Worm (Caenorhabditis elegans): ENCODE measurements around the gene R09A8.9.

The R09A8.9 gene

DNA sequence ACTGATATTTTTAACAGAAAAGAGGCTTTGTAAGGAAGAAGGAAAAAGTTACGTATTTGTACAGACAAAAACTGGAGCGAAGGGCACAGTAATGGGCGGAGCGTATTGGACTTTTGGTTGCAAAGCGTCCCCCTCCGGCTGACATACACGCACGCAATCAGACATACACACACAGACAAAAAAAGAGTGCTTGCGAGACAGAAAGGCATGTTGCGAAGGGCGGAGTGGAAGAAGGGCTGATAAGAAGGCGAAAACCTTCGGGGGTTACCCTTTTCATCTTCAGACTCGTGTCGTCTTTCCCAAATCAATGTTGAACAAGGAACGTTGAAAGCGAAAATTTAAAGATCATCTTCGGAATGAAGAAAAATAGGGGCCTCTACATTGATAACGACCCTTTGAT is 26.8 kb downstream of the R09A8.9 start (continued):
- TF ChIP-seq lin-39 (tag; optimal IDR thresholded peaks at IDR 0.05) = no peak
- no peak for TF ChIP-seq sdz-12 (GFP tag; optimal IDR thresholded peaks at IDR 0.05)
- TF ChIP-seq mxl-3 (GFP tag; optimal IDR thresholded peaks at IDR 0.05) = peak; percentile 88
- no peak for TF ChIP-seq ceh-32 (tag; optimal IDR thresholded peaks at IDR 0.05; ENCODE audit: poor library complexity)
- no peak for TF ChIP-seq zfp-3 (GFP tag; conservative IDR thresholded peaks at IDR 0.05)
- no peak for TF ChIP-seq fos-1 (tag; optimal IDR thresholded peaks at IDR 0.05)
- TF ChIP-seq hlh-30 (tag; optimal IDR thresholded peaks at IDR 0.05; ENCODE audit: insufficient read depth) = peak; percentile 72
- no peak for TF ChIP-seq egl-27 (tag; optimal IDR thresholded peaks at IDR 0.05)
- peak; percentile 35 for TF ChIP-seq nhr-102 (tag; optimal IDR thresholded peaks at IDR 0.05)
- TF ChIP-seq snpc-1.2 (GFP tag; IDR thresholded peaks at IDR 0.05) = 0 out of 2 replicates have a peak, but pooled peaks have one; percentile 12
- TF ChIP-seq nhr-111 (GFP tag; optimal IDR thresholded peaks at IDR 0.05) = no peak
- no peak for TF ChIP-seq skn-1 (tag; optimal IDR thresholded peaks at IDR 0.05)
- TF ChIP-seq hlh-11 (tag; optimal IDR thresholded peaks at IDR 0.05) = peak; percentile 92
- TF ChIP-seq tra-1 (GFP tag; IDR thresholded peaks at IDR 0.05) = peak; percentile 87
- 0 out of 2 replicates have a peak, but pooled peaks have one; percentile 23 for TF ChIP-seq nhr-41 (GFP tag; IDR thresholded peaks at IDR 0.05)
- TF ChIP-seq saeg-2 (GFP tag; IDR thresholded peaks at IDR 0.05) = 0 out of 2 replicates have a peak, but pooled peaks have one; percentile 37
- peak in 1 of 2 experiments; percentile 31 for TF ChIP-seq lsy-2 (tag; optimal IDR thresholded peaks at IDR 0.05)
- TF ChIP-seq nhr-48 (tag; optimal IDR thresholded peaks at IDR 0.05) = peak; percentile 85
- no peak for TF ChIP-seq lin-29 (GFP tag; IDR thresholded peaks at IDR 0.05)
- no peak for TF ChIP-seq arid-1 (GFP tag; conservative IDR thresholded peaks at IDR 0.05)
- no peak for TF ChIP-seq ceh-82 (tag; optimal IDR thresholded peaks at IDR 0.05)
- TF ChIP-seq dmd-6 (GFP tag; IDR thresholded peaks at IDR 0.05) = peak; percentile 89
- peak; percentile 89 for TF ChIP-seq nhr-28 (tag; optimal IDR thresholded peaks at IDR 0.05)
- TF ChIP-seq jun-1 (tag; optimal IDR thresholded peaks at IDR 0.05) = peak; percentile 20
- TF ChIP-seq ceh-20 (GFP tag; IDR thresholded peaks at IDR 0.05) = peak; percentile 36; the same call in 1 of the 2 replicates

- TF ChIP-seq lsy-2 (tag; optimal IDR thresholded peaks at IDR 0.05) (peak in 1 of 2 experiments; percentile 17), lir-3 (tag; optimal IDR thresholded peaks at IDR 0.05) (no peak), nhr-76 (tag; optimal IDR thresholded peaks at IDR 0.05) (no peak), ces-1 (GFP tag; optimal IDR thresholded peaks at IDR 0.05) (peak; percentile 87), ctbp-1 (GFP tag; IDR thresholded peaks at IDR 0.05) (peak; percentile 58; the same call in 1 of the 2 replicates), pha-4 (GFP tag; IDR thresholded peaks at IDR 0.05) (no peak), pha-4 (tag; optimal IDR thresholded peaks at IDR 0.05) (no peak), lin-29 (GFP tag; IDR thresholded peaks at IDR 0.05) (no peak), fkh-10 (GFP tag; optimal IDR thresholded peaks at IDR 0.05) (peak; percentile 67), unc-62 (GFP tag; optimal IDR thresholded peaks at IDR 0.05 in 1 of 2) (peak in 1 of 2 experiments; percentile 68), unc-62 (tag; optimal IDR thresholded peaks at IDR 0.05) (no peak)
These were observed 27.7 kb downstream of the R09A8.9 start for ce11 chrX:12631446-12631845.

DNA sequence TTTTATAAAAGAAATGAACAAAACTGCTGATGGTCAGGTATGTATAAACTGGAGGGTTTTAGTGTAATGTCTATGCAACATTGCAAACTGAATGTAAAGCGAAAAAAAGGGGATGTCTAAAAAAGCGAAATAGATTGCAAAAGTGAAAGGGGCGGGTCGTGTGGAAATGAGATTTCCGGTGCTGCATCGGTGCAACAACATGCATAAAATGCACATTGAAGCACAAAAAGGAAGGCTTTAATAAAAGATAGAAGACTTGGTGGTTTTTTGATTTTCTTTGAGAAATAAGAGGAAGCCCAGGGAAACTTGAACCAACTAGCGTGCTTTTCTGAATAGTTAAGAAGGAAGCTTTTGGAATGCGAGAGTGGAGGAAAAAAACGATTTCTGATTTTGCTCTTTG is 28.9 kb downstream of the R09A8.9 start:
- TF ChIP-seq zip-2 (tag; optimal IDR thresholded peaks at IDR 0.05) = no peak
- no peak for TF ChIP-seq F44E2.7 (GFP tag; IDR thresholded peaks at IDR 0.05)
- TF ChIP-seq hlh-30 (tag; optimal IDR thresholded peaks at IDR 0.05; ENCODE audit: insufficient read depth) = no peak
- TF ChIP-seq nhr-102 (tag; optimal IDR thresholded peaks at IDR 0.05) = no peak
- TF ChIP-seq Y5F2A.4 (GFP tag; optimal IDR thresholded peaks at IDR 0.05) = no peak
- peak; percentile 23 for TF ChIP-seq ces-1 (GFP tag; optimal IDR thresholded peaks at IDR 0.05)
- peak; percentile 86 for TF ChIP-seq aha-1 (tag)
- no peak for TF ChIP-seq ZK337.2 (GFP tag; IDR thresholded peaks at IDR 0.05)
- TF ChIP-seq madf-9 (GFP tag; conservative IDR thresholded peaks at IDR 0.05) = no peak
- TF ChIP-seq Y75B8A.6 (GFP tag; IDR thresholded peaks at IDR 0.05) = no peak
- no peak for TF ChIP-seq R02D3.7 (tag; optimal IDR thresholded peaks at IDR 0.05)
- no peak for TF ChIP-seq aly-2 (tag; optimal IDR thresholded peaks at IDR 0.05)
- TF ChIP-seq lim-7 (GFP tag; IDR thresholded peaks at IDR 0.05) = no peak
- no peak for TF ChIP-seq ctbp-1 (GFP tag; IDR thresholded peaks at IDR 0.05)
